Fruit fly (Drosophila melanogaster) Kc167 (cell line): ENCODE results near the gene CG10793.

Experiments
- insv ChIP-seq: fragments of >200 bp; optimal IDR thresholded peaks from 3 replicates; lab custom pipeline; 2018; ENCODE audit warnings: missing external identifiers
- psq ChIP-seq: fragments of >200 bp; optimal IDR thresholded peaks from 2 replicates; lab custom pipeline; 2017; ENCODE audit warnings: missing external identifiers
- ttk ChIP-seq: sonication (Bioruptor generic); optimal IDR thresholded peaks from 2 replicates; lab custom pipeline; 2017; ENCODE audit warnings: missing external identifiers

DNA sequence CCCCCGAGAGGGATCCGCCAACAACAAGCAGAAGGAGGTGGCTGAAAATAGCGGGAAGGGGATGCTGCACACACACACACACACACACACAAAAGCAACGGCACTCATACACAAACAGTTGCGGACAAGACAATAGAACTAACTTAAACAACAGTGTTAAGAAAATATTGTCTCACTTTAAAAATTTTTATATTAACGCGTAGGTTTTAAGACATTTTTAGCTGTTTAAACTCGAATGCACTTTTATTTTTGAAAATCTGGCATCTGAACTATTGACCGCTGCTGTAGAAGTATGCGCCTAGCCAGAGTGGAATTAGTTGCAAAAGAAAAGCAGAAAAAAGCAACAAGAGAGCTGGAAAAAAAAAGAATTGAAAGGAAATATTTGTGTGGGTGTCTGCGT is 5.4 kb downstream of the CG10793 start:
- TF ChIP-seq psq (lab: Kevin White, UChicago), result no peak
- no peak for TF ChIP-seq ttk (lab: Kevin White, UChicago)
- TF ChIP-seq insv, result no peak
